Fruit fly (Drosophila melanogaster) Kc167 (cell line): ENCODE data around the gene Vlet.

Experiments used
- Myc ChIP-seq: fragments of >200 bp; optimal IDR thresholded peaks from 2 replicates; lab custom pipeline; 2017; ENCODE audit warnings: missing external identifiers
- insv ChIP-seq: fragments of >200 bp; optimal IDR thresholded peaks from 3 replicates; lab custom pipeline; 2018; ENCODE audit warnings: missing external identifiers
- psq ChIP-seq: fragments of >200 bp; optimal IDR thresholded peaks from 2 replicates; lab custom pipeline; 2017; ENCODE audit warnings: missing external identifiers
- ttk ChIP-seq: sonication (Bioruptor generic); optimal IDR thresholded peaks from 2 replicates; lab custom pipeline; 2017; ENCODE audit warnings: missing external identifiers

dm6 chrX:11723946-11724345, 45.6 kb upstream of the Vlet start, which contains the start of gene CG15221:
- TF ChIP-seq Myc (lab: Kevin White, UChicago) (no peak), psq (lab: Kevin White, UChicago) (no peak), ttk (lab: Kevin White, UChicago) (no peak), insv (no peak)
